Fruit fly (Drosophila melanogaster) ovary, adult (tissue): ENCODE measurements around the gene Sfp24C1.

Experiments
- CG17801 ChIP-seq: fragments of 200-800 bp; optimal IDR thresholded peaks from 2 replicates; lab custom pipeline; 2019; ENCODE audit warnings: missing biosample characterization, mild to moderate bottlenecking, missing genetic modification characterization, moderate library complexity; ENCODE audit not compliant: partially characterized antibody

Sfp24C1 gene

DNA sequence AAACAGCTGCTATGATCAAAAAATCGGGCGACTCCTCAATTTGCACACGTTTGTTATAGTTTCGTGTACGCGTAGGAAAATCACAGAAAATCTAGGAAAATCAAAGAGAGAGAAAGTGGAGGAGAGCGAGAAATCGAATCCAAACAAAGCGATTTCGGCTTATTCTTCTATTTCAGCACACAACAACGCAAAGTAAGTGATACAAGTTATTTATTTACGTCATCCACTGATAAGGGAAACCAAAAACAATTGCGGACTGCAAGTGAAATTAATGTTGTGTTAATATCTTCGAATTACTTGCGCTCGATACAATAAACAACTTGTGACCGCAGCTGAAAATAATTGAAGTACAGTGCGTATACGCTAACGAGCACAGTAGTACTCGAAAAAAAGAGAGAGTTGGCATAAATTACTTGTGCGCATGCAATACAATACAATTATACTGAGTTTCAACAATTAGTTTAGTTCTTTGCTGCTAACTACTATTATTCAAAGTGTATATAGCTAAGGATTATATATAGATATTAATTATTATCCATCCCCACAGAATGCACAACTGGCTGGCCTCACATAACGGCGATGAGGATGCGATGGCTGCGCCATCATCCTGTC is 13.2 kb downstream of the Sfp24C1 start:
- no peak for TF ChIP-seq CG17801 (GFP tag; lab: Kevin White, UChicago)

DNA sequence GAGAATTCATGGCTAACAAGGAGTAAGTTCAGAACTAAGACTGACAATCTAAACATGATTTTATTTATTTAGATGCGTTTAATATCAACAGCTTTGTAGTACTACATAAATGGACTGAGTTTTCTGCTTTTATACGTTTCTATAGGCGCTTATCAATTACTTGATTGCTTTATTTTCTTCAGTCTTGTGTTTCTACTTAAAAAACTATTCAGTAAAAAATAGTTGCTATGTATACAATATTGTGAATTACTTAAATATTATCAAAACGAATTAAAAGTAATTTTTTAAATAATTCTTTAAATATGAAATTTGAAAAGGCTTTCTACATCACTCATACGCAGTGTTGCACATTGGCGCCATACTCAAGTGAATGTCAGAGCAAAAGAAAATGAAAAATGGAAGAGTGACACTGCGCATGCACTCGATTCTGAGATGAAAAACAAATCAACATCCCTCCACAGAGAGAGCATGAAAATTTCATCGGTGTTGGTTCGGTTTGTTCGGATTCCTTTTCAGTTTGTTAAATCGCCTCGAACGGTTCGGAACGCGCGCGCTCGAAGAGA is 17.3 kb downstream of the Sfp24C1 start, which contains the start of the genes lectin-24A and Shaw:
Gene lectin-24A, minus strand, starts transcription at position 101 of the 563 bp plus-strand sequence.
Gene Shaw, plus strand, starts transcription at position 513 of the 563 bp plus-strand sequence.
- TF ChIP-seq CG17801 (GFP tag; lab: Kevin White, UChicago), result no peak

DNA sequence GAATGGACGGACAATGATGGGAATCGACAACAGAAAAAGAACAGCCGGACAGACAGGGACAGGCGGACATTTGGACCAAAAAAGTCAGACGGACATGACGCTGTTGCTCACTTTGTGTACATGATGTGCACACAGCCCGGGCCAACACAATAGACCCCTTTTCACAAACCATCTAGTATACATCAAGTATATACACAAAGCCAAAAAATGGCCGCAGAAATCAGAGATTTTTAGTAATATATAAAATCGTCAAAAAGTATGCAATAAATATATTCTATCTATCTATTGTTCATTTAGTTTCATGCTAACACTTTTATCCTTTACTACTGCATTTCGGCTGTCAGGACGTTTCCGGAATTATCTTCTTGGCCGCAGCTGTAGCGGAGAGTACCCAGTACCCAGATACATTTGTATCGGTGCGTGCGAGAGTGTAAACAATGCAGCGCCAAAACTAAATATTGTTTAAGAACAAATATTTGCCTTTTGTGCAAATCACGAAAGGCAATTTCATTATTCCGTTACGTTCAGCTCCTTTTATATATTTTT is 19.0 kb downstream of the Sfp24C1 start:
- TF ChIP-seq CG17801 (GFP tag; lab: Kevin White, UChicago), result no peak

DNA sequence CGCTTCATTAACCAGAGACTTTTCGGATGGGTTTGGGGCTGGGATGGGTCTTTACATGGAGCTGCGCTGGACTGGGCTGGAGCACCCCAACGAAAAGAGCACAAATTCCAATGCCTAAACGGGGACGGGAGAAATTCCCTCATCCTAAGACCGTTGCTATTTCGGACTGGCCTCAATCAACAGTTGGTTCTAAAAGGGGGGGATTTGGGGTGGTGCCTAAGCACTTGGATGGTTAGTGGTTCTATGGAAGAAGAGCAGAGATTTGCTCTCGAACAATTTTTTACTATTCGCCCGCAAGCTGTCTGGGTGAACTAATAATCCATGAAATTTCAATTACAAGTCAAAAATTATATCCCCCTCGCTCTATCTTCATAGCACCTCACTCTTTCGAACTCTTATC is 29.2 kb downstream of the Sfp24C1 start:
- TF ChIP-seq CG17801 (GFP tag; lab: Kevin White, UChicago), result no peak

DNA sequence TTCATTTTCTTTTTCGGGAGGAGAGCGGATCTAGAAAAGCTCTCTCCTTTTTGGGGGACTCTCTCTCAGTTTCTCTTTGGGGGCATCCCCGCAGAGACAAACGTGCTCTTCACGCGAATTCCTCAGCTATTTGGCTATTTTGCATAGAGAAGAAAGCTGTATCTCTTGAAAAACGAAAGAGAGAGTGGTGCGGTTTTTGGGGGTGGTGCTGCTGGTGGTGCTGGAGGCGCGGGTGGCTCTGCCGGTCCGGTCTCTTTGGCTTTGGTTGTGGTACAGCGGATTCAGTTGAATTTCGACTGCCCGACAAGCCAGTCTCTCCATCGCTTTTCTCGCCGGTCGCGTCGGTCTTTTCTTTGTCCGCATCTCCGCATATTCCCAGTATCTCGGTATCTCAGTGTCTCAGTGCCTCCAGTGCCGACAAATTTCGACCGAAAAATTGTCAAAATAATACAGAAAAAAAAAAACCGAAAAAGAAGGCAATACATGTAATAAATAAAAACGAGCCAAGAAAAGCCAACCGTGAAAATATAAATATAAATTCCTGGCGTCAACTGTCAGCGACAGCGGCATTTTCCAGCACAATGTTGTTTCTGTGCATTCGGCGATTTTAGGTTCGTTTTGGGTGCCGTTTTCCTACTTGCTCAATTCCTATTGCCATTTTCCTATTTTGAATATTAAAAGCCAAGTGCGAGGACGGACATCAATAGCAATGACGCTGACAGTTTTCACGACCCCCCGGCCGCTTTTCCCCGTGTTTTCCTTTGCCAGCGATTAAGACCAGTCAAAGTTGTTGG is 29.9 kb downstream of the Sfp24C1 start, which contains the start of gene CG10019:
Gene CG10019, plus strand, starts transcription at position 285 of the 794 bp plus-strand sequence.
- TF ChIP-seq CG17801 (GFP tag; lab: Kevin White, UChicago), result no peak

DNA sequence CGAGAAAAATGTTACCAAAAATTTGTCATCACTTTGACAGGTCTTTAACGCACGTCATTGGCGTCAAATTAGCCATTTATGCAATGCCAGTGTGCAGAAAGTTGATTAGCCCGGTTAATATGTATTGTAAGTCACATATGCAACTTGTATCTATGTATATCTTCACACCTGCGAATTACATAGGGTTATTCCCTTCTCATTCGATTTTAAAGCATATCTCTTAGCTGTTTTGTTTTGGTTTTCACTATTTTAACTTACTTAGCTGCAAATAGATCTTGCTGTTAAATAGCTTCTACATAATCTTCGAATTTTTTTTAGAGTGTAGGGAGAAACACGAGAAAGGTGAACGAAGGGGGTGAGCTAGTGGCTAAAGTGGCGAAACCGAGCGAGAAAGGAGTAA is 30.6 kb downstream of the Sfp24C1 start:
- TF ChIP-seq CG17801 (GFP tag; lab: Kevin White, UChicago), result no peak

DNA sequence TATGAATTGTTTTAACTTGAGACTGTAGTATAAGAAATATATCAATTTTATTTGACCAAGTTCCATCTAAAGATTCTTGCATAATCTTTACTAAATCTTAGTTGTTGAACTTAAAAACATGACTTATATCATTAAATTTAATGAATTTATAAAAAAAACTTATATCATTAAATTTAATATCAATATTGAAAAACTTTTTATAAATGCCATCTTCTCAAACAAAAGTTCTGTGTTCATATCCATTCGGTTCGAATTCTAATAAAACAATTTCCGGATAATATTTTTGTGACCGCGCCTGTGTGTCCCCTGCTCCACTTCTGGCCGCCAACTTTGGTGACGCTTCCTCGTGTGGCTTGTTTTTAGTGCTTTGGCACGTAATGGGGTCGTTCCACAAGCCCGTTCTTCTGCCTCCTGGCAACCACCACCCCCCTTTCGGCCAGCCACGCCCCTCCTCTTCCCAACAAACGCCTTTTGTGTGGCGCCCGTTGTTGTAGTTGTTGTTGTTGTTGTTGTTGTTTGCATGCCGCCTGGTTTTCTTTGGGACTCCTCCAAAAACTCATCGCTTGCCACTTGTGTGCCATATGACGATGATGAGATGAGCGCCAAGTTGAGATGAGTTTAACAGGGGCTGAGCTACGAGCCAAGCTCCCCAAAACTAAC is 36.7 kb downstream of the Sfp24C1 start:
- TF ChIP-seq CG17801 (GFP tag; lab: Kevin White, UChicago), result no peak

DNA sequence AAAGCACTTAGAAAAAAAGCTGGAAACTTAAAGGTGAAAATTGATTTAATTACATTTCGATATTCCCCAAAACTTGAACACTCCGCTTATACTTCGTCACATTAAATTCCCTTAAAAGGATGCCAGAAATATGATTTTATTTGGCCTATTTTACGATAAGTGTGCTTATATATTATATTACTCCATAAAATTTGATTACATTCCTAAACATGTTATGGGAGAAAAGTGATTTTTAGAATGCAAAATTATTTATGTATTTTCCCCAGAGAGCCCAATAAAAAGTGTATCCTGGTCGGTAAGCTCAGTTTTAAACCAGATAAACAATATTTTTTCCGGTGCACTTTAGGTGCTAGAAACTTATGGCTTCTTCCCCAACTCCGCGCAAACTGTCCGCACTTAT is 37.2 kb downstream of the Sfp24C1 start:
- TF ChIP-seq CG17801 (GFP tag; lab: Kevin White, UChicago), result no peak

DNA sequence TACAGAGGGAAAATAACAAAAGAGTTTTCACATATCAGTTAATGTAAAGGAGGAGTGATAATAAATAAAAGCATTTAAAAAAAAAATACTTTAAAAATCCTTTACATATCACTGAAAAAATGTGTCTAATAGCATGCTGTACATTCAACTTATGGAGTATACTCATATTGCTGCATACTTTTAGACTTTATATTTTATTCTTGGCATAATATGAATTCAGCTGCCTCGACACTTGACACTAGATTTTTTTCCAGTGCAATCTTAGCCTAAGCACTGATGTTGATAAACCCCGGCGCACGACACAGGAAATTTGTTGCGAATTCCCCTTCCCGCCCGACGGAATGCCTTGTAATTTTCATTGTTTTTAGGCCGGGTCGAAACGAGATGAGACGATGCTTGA is 40.0 kb downstream of the Sfp24C1 start:
- TF ChIP-seq CG17801 (GFP tag; lab: Kevin White, UChicago), result no peak

DNA sequence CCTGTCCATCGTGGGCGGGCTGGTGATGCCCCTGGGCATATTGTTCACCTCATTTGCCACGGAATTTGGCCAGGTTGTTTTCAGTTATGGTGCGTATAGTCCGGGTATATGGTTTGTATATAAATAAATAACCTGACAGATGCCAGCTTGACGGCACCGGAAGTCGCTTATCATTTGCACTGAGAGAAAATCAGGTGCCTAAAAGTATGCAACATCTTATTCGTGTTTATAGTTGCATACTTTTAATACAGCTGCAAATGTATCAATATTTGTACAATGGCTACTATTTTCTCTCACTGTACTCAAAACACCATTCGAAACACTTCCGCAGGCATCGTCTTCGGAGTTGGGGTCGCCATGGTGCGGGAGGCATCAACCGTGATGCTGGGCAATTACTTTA is 48.2 kb downstream of the Sfp24C1 start:
- TF ChIP-seq CG17801 (GFP tag; lab: Kevin White, UChicago), result no peak
